Fruit fly (Drosophila melanogaster): Measurements from ENCODE around the gene hydra.

Gene hydra

DNA sequence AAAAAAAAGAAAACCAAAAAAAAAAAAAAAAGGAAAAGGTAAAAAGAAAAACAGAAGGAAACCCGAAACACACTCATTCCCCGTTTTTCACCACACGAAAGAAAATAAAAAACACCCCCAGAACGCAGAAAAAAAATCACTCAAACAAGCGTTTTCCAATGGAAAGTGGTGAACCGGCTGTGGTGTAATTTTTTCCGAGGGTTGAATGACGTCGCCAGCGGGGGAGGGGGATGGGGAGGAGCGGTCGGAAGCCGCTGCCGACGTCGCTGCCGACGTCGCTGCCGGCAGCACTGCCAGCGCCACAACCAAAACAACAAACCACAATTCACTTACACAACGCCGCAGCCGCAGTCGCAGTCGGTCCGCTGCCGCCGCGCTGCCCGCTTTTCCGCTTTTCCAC is 12.6 kb upstream of the hydra start:
- TF ChIP-seq CG9705 (GFP tag; optimal IDR thresholded peaks at IDR 0.05): no peak
- TF ChIP-seq CG32264 (GFP tag; optimal IDR thresholded peaks at IDR 0.05): no peak
- TF ChIP-seq Mio (GFP tag; optimal IDR thresholded peaks at IDR 0.05): no peak
- no peak for TF ChIP-seq Vsx2 (GFP tag; optimal IDR thresholded peaks at IDR 0.05; ENCODE audit: partially characterized antibody)
- TF ChIP-seq GATAd (GFP tag; optimal IDR thresholded peaks at IDR 0.05): no peak
- TF ChIP-seq lola (GFP tag; optimal IDR thresholded peaks at IDR 0.05): no peak
- TF ChIP-seq pan (optimal IDR thresholded peaks at IDR 0.05): no peak
- no peak for TF ChIP-seq usp (GFP tag; optimal IDR thresholded peaks at IDR 0.05)
- TF ChIP-seq dmrt93B (GFP tag; optimal IDR thresholded peaks at IDR 0.05): no peak
- TF ChIP-seq dsf (GFP tag; optimal IDR thresholded peaks at IDR 0.05; ENCODE audit: borderline replicate concordance): no peak
- no peak for TF ChIP-seq jim (GFP tag; optimal IDR thresholded peaks at IDR 0.05)
- no peak for TF ChIP-seq CrebA (GFP tag; optimal IDR thresholded peaks at IDR 0.05; ENCODE audit: borderline replicate concordance)
- no peak for TF ChIP-seq psq (GFP tag; optimal IDR thresholded peaks at IDR 0.05)
- no peak for TF ChIP-seq Sp1 (GFP tag; optimal IDR thresholded peaks at IDR 0.05)
- no peak for TF ChIP-seq ey (GFP tag; optimal IDR thresholded peaks at IDR 0.05)
- no peak for TF ChIP-seq Hnf4 (GFP tag; optimal IDR thresholded peaks at IDR 0.05)

dm6 chrX:20687252-20687651 is 10.4 kb upstream of the hydra start:
- TF ChIP-seq CG32264 (GFP tag; optimal IDR thresholded peaks at IDR 0.05) (no peak), Dif (GFP tag; optimal IDR thresholded peaks at IDR 0.05; ENCODE audit: partially characterized antibody) (no peak), psq (GFP tag; optimal IDR thresholded peaks at IDR 0.05) (no peak), dsf (GFP tag; optimal IDR thresholded peaks at IDR 0.05; ENCODE audit: borderline replicate concordance) (no peak), sage (GFP tag; optimal IDR thresholded peaks at IDR 0.05) (no peak), h (GFP tag; optimal IDR thresholded peaks at IDR 0.05) (no peak), Hnf4 (GFP tag; optimal IDR thresholded peaks at IDR 0.05) (no peak), Jra (GFP tag; optimal IDR thresholded peaks at IDR 0.05) (no peak), fru (GFP tag; optimal IDR thresholded peaks at IDR 0.05) (no peak), Hr83 (GFP tag; optimal IDR thresholded peaks at IDR 0.05; ENCODE audit: poor library complexity, severe bottlenecking) (no peak), Vsx2 (GFP tag; optimal IDR thresholded peaks at IDR 0.05; ENCODE audit: partially characterized antibody) (no peak)

- TF ChIP-seq psq (GFP tag; optimal IDR thresholded peaks at IDR 0.05) (no peak), Jra (GFP tag; optimal IDR thresholded peaks at IDR 0.05) (no peak), HLH106 (tag; optimal IDR thresholded peaks at IDR 0.05) (no peak), dmrt93B (GFP tag; optimal IDR thresholded peaks at IDR 0.05) (no peak), pan (optimal IDR thresholded peaks at IDR 0.05) (no peak), fru (GFP tag; optimal IDR thresholded peaks at IDR 0.05) (no peak), OdsH (GFP tag; optimal IDR thresholded peaks at IDR 0.05) (no peak), dsf (GFP tag; optimal IDR thresholded peaks at IDR 0.05; ENCODE audit: borderline replicate concordance) (no peak), sv (GFP tag; optimal IDR thresholded peaks at IDR 0.05) (no peak), Sp1 (GFP tag; optimal IDR thresholded peaks at IDR 0.05) (no peak)
These were observed 3.5 kb upstream of the hydra start for dm6 chrX:20680407-20680806.

dm6 chrX:20666356-20666755 is 10.5 kb downstream of the hydra start:
- TF ChIP-seq Hr78 (GFP tag; optimal IDR thresholded peaks at IDR 0.05) (no peak), Hr83 (GFP tag; optimal IDR thresholded peaks at IDR 0.05; ENCODE audit: poor library complexity, severe bottlenecking) (no peak), GATAd (GFP tag; optimal IDR thresholded peaks at IDR 0.05) (no peak), N (GFP tag; optimal IDR thresholded peaks at IDR 0.05) (no peak), dmrt93B (GFP tag; optimal IDR thresholded peaks at IDR 0.05) (no peak), psq (GFP tag; optimal IDR thresholded peaks at IDR 0.05) (no peak), jim (GFP tag; optimal IDR thresholded peaks at IDR 0.05) (no peak), CrebA (GFP tag; optimal IDR thresholded peaks at IDR 0.05; ENCODE audit: borderline replicate concordance) (no peak), usp (GFP tag; optimal IDR thresholded peaks at IDR 0.05) (no peak), Jra (GFP tag; optimal IDR thresholded peaks at IDR 0.05) (no peak), woc (GFP tag; optimal IDR thresholded peaks at IDR 0.05) (no peak)

DNA sequence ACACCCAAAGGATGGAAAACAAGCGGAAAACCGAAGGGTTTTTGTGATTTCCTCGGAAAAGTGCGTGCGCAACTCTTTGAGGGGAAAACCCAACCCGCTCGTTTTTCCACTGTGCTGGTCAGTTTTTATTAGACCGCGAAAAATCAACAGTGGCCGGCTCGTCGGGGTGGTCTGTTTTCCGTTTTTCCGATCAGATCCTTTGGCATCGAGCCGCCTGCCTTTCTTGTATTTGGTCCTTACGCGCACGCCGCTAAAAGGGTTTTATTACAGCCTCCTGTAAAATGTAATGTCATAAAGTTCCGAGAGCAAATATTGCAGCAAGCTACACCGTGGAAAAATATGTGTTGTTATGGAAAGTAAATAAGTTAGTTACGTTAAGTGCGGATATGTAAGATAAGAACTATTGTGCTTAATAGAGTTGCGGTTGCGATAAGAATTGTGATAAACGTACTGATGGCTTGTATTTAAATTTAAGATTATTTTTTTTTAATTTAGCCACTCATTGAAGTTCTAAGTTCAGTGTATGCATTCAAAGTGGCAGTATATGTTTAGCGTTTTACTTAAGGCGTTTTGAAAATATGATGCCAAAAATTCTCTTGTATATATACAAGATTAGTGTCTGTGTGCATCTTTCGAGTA is 13.8 kb downstream of the hydra start:
- TF ChIP-seq Vsx2 (GFP tag; optimal IDR thresholded peaks at IDR 0.05; ENCODE audit: partially characterized antibody) (no peak), Dif (GFP tag; optimal IDR thresholded peaks at IDR 0.05; ENCODE audit: partially characterized antibody) (no peak), psq (GFP tag; optimal IDR thresholded peaks at IDR 0.05) (no peak), sv (GFP tag; optimal IDR thresholded peaks at IDR 0.05) (no peak), usp (GFP tag; optimal IDR thresholded peaks at IDR 0.05) (no peak), Mio (GFP tag; optimal IDR thresholded peaks at IDR 0.05) (no peak), CrebA (GFP tag; optimal IDR thresholded peaks at IDR 0.05; ENCODE audit: borderline replicate concordance) (no peak), pan (optimal IDR thresholded peaks at IDR 0.05) (no peak), HLH106 (tag; optimal IDR thresholded peaks at IDR 0.05) (no peak), Rel (GFP tag; optimal IDR thresholded peaks at IDR 0.05) (no peak), Rel (tag; optimal IDR thresholded peaks at IDR 0.05) (no peak), dl (GFP tag; optimal IDR thresholded peaks at IDR 0.05; ENCODE audit: insufficient read depth in 1 of 2, partially characterized antibody in 2 of 2) (no peak), Hnf4 (GFP tag; optimal IDR thresholded peaks at IDR 0.05) (no peak), Hr78 (GFP tag; optimal IDR thresholded peaks at IDR 0.05) (no peak), Abd-B (GFP tag; optimal IDR thresholded peaks at IDR 0.05) (no peak), br (GFP tag; optimal IDR thresholded peaks at IDR 0.05) (no peak), tai (GFP tag; optimal IDR thresholded peaks at IDR 0.05) (no peak), dmrt93B (GFP tag; optimal IDR thresholded peaks at IDR 0.05) (no peak)

Measured in whole organism, wandering third instar larva.